Worm (Caenorhabditis elegans): ENCODE results near the gene fbxb-77.
"Not testable (repeated sequence)": the region's sequence is repeated elsewhere in the genome, so short reads cannot be mapped to it uniquely, and the experiment has no call there.

- not testable (repeated sequence) for TF ChIP-seq ztf-11 (tag; optimal IDR thresholded peaks at IDR 0.05); R02D3.7 (tag; optimal IDR thresholded peaks at IDR 0.05); ztf-4 (tag; optimal IDR thresholded peaks at IDR 0.05); elt-3 (tag; optimal IDR thresholded peaks at IDR 0.05); ama-1 (optimal IDR thresholded peaks at IDR 0.05); ceh-82 (tag; optimal IDR thresholded peaks at IDR 0.05); nhr-237 (tag; optimal IDR thresholded peaks at IDR 0.05); egl-27 (tag; optimal IDR thresholded peaks at IDR 0.05); fkh-10 (GFP tag; optimal IDR thresholded peaks at IDR 0.05)
These were observed 40.2 kb downstream of the fbxb-77 start, which contains the start of gene miro-1 for ce11 chrIV:4715785-4716184.
